Worm (Caenorhabditis elegans) whole organism, L4 larva: ENCODE data around the gene rib-2.

Experiments
- D1046.2 ChIP-seq: fragments of 200-800 bp; sonication (Bioruptor generic); IDR thresholded peaks from 2 replicates; pipeline ENCODE4 v1.3.6; 2022; ENCODE audit warnings: missing genetic modification characterization, missing compliant biosample characterization
- F10B5.3 ChIP-seq: sonication (generic microtip); optimal IDR thresholded peaks from 2 replicates; lab custom pipeline; 2016; ENCODE audit warnings: mild to moderate bottlenecking, missing genetic modification characterization, missing compliant biosample characterization
- F37D6.2 ChIP-seq: sonication (generic microtip); optimal IDR thresholded peaks from 2 replicates; lab custom pipeline; 2016; ENCODE audit warnings: mild to moderate bottlenecking, missing genetic modification characterization, missing compliant biosample characterization
- F49E8.2 ChIP-seq: sonication (generic microtip); optimal IDR thresholded peaks from 2 replicates; lab custom pipeline; 2016; ENCODE audit warnings: missing compliant biosample characterization, mild to moderate bottlenecking, missing genetic modification characterization, borderline replicate concordance
- R02D3.7 ChIP-seq: fragments of 150-350 bp; sonication (generic microtip); optimal IDR thresholded peaks from 3 replicates; lab custom pipeline; 2014; ENCODE audit warnings: missing biosample characterization, missing genetic modification characterization
- T20F7.1 ChIP-seq: fragments of 200-800 bp; sonication (Bioruptor generic); optimal IDR thresholded peaks from 2 replicates; lab custom pipeline; 2018; ENCODE audit warnings: mild to moderate bottlenecking, missing genetic modification characterization, missing compliant biosample characterization
- Y105C5A.15 ChIP-seq: fragments of 200-800 bp; sonication (Bioruptor generic); IDR thresholded peaks from 2 replicates; pipeline ENCODE4 v1.3.6; 2022; ENCODE audit warnings: missing genetic modification characterization, missing compliant biosample characterization
- Y48G9A.11 ChIP-seq: fragments of 200-800 bp; sonication (Bioruptor generic); IDR thresholded peaks from 2 replicates; pipeline ENCODE4 v1.3.6; 2022; ENCODE audit warnings: missing genetic modification reagents, missing genetic modification characterization, missing compliant biosample characterization
- Y5F2A.4 ChIP-seq: fragments of 200-800 bp; sonication (Bioruptor generic); optimal IDR thresholded peaks from 2 replicates; lab custom pipeline; 2018; ENCODE audit warnings: mild to moderate bottlenecking, missing genetic modification characterization, missing compliant biosample characterization
- Y75B8A.6 ChIP-seq: fragments of 200-800 bp; sonication (Bioruptor generic); IDR thresholded peaks from 2 replicates; pipeline ENCODE4 v1.3.6; 2022; ENCODE audit warnings: missing genetic modification reagents, missing genetic modification characterization, missing compliant biosample characterization
- ZK546.5 ChIP-seq, 2 experiments: sonication (generic microtip); optimal IDR thresholded peaks; 2 replicates each; lab custom pipeline; 2017; ENCODE audit warnings: missing biosample characterization in 2 of 2, missing genetic modification characterization in 2 of 2
- aly-2 ChIP-seq: sonication (generic microtip); optimal IDR thresholded peaks from 2 replicates; lab custom pipeline; 2018; ENCODE audit warnings: missing biosample characterization, missing genetic modification characterization
- ama-1 ChIP-seq: fragments of 150-350 bp; optimal IDR thresholded peaks from 2 replicates; lab custom pipeline; 2014; ENCODE audit warnings: inconsistent platforms, mixed read lengths
- arid-1 ChIP-seq: fragments of 200-800 bp; sonication (Bioruptor generic); conservative IDR thresholded peaks from 2 replicates; pipeline ENCODE4 v1.3.6; 2022; ENCODE audit warnings: missing genetic modification reagents, missing genetic modification characterization, missing compliant biosample characterization
- attf-4 ChIP-seq: sonication (generic microtip); optimal IDR thresholded peaks from 3 replicates; lab custom pipeline; 2017; ENCODE audit warnings: missing biosample characterization, missing genetic modification characterization
- ceh-28 ChIP-seq: fragments of 150-350 bp; optimal IDR thresholded peaks from 2 replicates; lab custom pipeline; 2014; ENCODE audit warnings: missing biosample characterization, missing genetic modification reagents, missing genetic modification characterization
- ceh-32 ChIP-seq: sonication (generic microtip); optimal IDR thresholded peaks from 2 replicates; lab custom pipeline; 2016; ENCODE audit warnings: mild to moderate bottlenecking, missing genetic modification characterization, missing compliant biosample characterization; ENCODE audit not compliant: poor library complexity
- ceh-62 ChIP-seq: sonication (generic microtip); optimal IDR thresholded peaks from 2 replicates; lab custom pipeline; 2017; ENCODE audit warnings: missing biosample characterization, missing genetic modification characterization
- ces-1 ChIP-seq: fragments of 150-350 bp; sonication (generic microtip); optimal IDR thresholded peaks from 4 replicates; lab custom pipeline; 2014; ENCODE audit warnings: missing biosample characterization, missing genetic modification reagents, missing genetic modification characterization
- daf-19 ChIP-seq: fragments of 200-800 bp; sonication (Bioruptor generic); conservative IDR thresholded peaks from 2 replicates; pipeline ENCODE4 v1.3.6; 2022; ENCODE audit warnings: missing genetic modification characterization, missing compliant biosample characterization
- daf-8 ChIP-seq: fragments of 200-800 bp; sonication (Bioruptor generic); IDR thresholded peaks from 2 replicates; pipeline ENCODE4 v1.3.6; 2022; ENCODE audit warnings: missing genetic modification characterization, missing compliant biosample characterization
- dmd-6 ChIP-seq: fragments of 200-800 bp; sonication (Bioruptor generic); IDR thresholded peaks from 2 replicates; pipeline ENCODE4 v1.3.6; 2022; ENCODE audit warnings: missing genetic modification reagents, missing genetic modification characterization, missing compliant biosample characterization
- dmd-8 ChIP-seq: fragments of 200-800 bp; sonication (Bioruptor generic); IDR thresholded peaks from 2 replicates; pipeline ENCODE4 v1.3.6; 2022; ENCODE audit warnings: missing genetic modification characterization, missing compliant biosample characterization
- duxl-1 ChIP-seq: sonication (generic microtip); optimal IDR thresholded peaks from 2 replicates; lab custom pipeline; 2016; ENCODE audit warnings: mild to moderate bottlenecking, missing genetic modification characterization, moderate library complexity, missing compliant biosample characterization; ENCODE audit not compliant: poor library complexity
- egl-27 ChIP-seq: sonication (generic microtip); optimal IDR thresholded peaks from 3 replicates; lab custom pipeline; 2017; ENCODE audit warnings: missing biosample characterization, missing genetic modification reagents, missing genetic modification characterization
- egl-43 ChIP-seq: fragments of 200-800 bp; sonication (Bioruptor generic); IDR thresholded peaks from 2 replicates; pipeline ENCODE4 v1.3.6; 2022; ENCODE audit warnings: missing genetic modification reagents, missing genetic modification characterization, missing compliant biosample characterization
- fos-1 ChIP-seq: fragments of 150-350 bp; optimal IDR thresholded peaks from 2 replicates; lab custom pipeline; 2014; ENCODE audit warnings: missing biosample characterization, missing genetic modification characterization
- hlh-30 ChIP-seq: sonication (generic microtip); optimal IDR thresholded peaks from 2 replicates; lab custom pipeline; 2017; ENCODE audit warnings: antibody characterized with exemption, mild to moderate bottlenecking, missing genetic modification characterization, missing compliant biosample characterization; ENCODE audit not compliant: insufficient read depth
- lim-7 ChIP-seq: fragments of 200-800 bp; sonication (Bioruptor generic); IDR thresholded peaks from 2 replicates; pipeline ENCODE4 v1.3.6; 2022; ENCODE audit warnings: missing genetic modification characterization, missing compliant biosample characterization
- lin-1 ChIP-seq: fragments of 200-800 bp; sonication (Bioruptor generic); IDR thresholded peaks from 2 replicates; pipeline ENCODE4 v1.3.6; 2022; ENCODE audit warnings: missing genetic modification reagents, missing genetic modification characterization, missing compliant biosample characterization
- lin-39 ChIP-seq: fragments of 150-350 bp; optimal IDR thresholded peaks from 2 replicates; lab custom pipeline; 2014; ENCODE audit warnings: missing biosample characterization, missing genetic modification reagents, missing genetic modification characterization
- mdt-29 ChIP-seq: fragments of 200-800 bp; sonication (Bioruptor generic); IDR thresholded peaks from 2 replicates; pipeline ENCODE4 v1.3.6; 2022; ENCODE audit warnings: missing genetic modification reagents, missing genetic modification characterization, missing compliant biosample characterization
- nhr-102 ChIP-seq: sonication (generic microtip); optimal IDR thresholded peaks from 2 replicates; lab custom pipeline; 2016; ENCODE audit warnings: mild to moderate bottlenecking, missing genetic modification characterization, moderate library complexity, missing compliant biosample characterization
- nhr-111 ChIP-seq: fragments of 200-800 bp; sonication (Bioruptor generic); optimal IDR thresholded peaks from 2 replicates; lab custom pipeline; 2018; ENCODE audit warnings: mild to moderate bottlenecking, missing genetic modification characterization, missing compliant biosample characterization
- nhr-28 ChIP-seq: fragments of 150-350 bp; optimal IDR thresholded peaks from 2 replicates; lab custom pipeline; 2014; ENCODE audit warnings: missing biosample characterization, missing genetic modification characterization
- nhr-6 ChIP-seq: fragments of 150-350 bp; optimal IDR thresholded peaks from 2 replicates; lab custom pipeline; 2014; ENCODE audit warnings: missing biosample characterization, missing genetic modification characterization
- nhr-76 ChIP-seq: fragments of 150-350 bp; optimal IDR thresholded peaks from 2 replicates; lab custom pipeline; 2014; ENCODE audit warnings: missing biosample characterization, missing genetic modification characterization
- php-3 ChIP-seq: fragments of 200-800 bp; sonication (Bioruptor generic); IDR thresholded peaks from 2 replicates; pipeline ENCODE4 v1.3.6; 2022; ENCODE audit warnings: missing genetic modification reagents, missing genetic modification characterization, missing compliant biosample characterization
- rbr-2 ChIP-seq: sonication (generic microtip); optimal IDR thresholded peaks from 2 replicates; lab custom pipeline; 2016; ENCODE audit warnings: missing genotype, missing genetic modification characterization, missing compliant biosample characterization
- saeg-2 ChIP-seq: fragments of 200-800 bp; sonication (Bioruptor generic); IDR thresholded peaks from 2 replicates; pipeline ENCODE4 v1.3.6; 2022; ENCODE audit warnings: missing genetic modification reagents, missing genetic modification characterization, missing compliant biosample characterization
- set-16 ChIP-seq: fragments of 200-800 bp; sonication (Bioruptor generic); IDR thresholded peaks from 2 replicates; pipeline ENCODE4 v1.3.6; 2022; ENCODE audit warnings: missing genetic modification reagents, missing genetic modification characterization, missing compliant biosample characterization
- skn-1 ChIP-seq: fragments of 150-350 bp; optimal IDR thresholded peaks from 2 replicates; lab custom pipeline; 2014; ENCODE audit warnings: missing biosample characterization, missing genetic modification characterization
- snpc-1.2 ChIP-seq: fragments of 200-800 bp; sonication (Bioruptor generic); IDR thresholded peaks from 2 replicates; pipeline ENCODE4 v1.3.6; 2022; ENCODE audit warnings: missing genetic modification reagents, missing genetic modification characterization, missing compliant biosample characterization
- spr-1 ChIP-seq: sonication (generic microtip); optimal IDR thresholded peaks from 2 replicates; lab custom pipeline; 2016; ENCODE audit warnings: mild to moderate bottlenecking, missing genetic modification characterization, missing compliant biosample characterization
- spr-3 ChIP-seq: fragments of 200-800 bp; sonication (Bioruptor generic); optimal IDR thresholded peaks from 2 replicates; lab custom pipeline; 2018; ENCODE audit warnings: mild to moderate bottlenecking, missing genetic modification characterization, missing compliant biosample characterization
- tra-1 ChIP-seq: fragments of 200-800 bp; sonication (Bioruptor generic); IDR thresholded peaks from 2 replicates; pipeline ENCODE4 v1.3.6; 2022; ENCODE audit warnings: missing genetic modification reagents, missing genetic modification characterization, missing compliant biosample characterization
- vab-7 ChIP-seq: fragments of 200-800 bp; sonication (Bioruptor generic); IDR thresholded peaks from 2 replicates; pipeline ENCODE4 v1.3.6; 2022; ENCODE audit warnings: missing genetic modification reagents, missing genetic modification characterization, missing compliant biosample characterization
- zag-1 ChIP-seq: fragments of 150-350 bp; optimal IDR thresholded peaks from 2 replicates; lab custom pipeline; 2014; ENCODE audit warnings: missing biosample characterization, missing genetic modification characterization
- zfp-2 ChIP-seq: sonication (generic microtip); optimal IDR thresholded peaks from 2 replicates; lab custom pipeline; 2016; ENCODE audit warnings: mild to moderate bottlenecking, missing genetic modification characterization, missing compliant biosample characterization
- zfp-3 ChIP-seq: fragments of 200-800 bp; sonication (Bioruptor generic); conservative IDR thresholded peaks from 2 replicates; pipeline ENCODE4 v1.3.6; 2022; ENCODE audit warnings: missing genetic modification reagents, missing genetic modification characterization, missing compliant biosample characterization
- ztf-7 ChIP-seq: fragments of 150-350 bp; optimal IDR thresholded peaks from 2 replicates; lab custom pipeline; 2014; ENCODE audit warnings: missing biosample characterization, missing genetic modification characterization

Gene rib-2

DNA sequence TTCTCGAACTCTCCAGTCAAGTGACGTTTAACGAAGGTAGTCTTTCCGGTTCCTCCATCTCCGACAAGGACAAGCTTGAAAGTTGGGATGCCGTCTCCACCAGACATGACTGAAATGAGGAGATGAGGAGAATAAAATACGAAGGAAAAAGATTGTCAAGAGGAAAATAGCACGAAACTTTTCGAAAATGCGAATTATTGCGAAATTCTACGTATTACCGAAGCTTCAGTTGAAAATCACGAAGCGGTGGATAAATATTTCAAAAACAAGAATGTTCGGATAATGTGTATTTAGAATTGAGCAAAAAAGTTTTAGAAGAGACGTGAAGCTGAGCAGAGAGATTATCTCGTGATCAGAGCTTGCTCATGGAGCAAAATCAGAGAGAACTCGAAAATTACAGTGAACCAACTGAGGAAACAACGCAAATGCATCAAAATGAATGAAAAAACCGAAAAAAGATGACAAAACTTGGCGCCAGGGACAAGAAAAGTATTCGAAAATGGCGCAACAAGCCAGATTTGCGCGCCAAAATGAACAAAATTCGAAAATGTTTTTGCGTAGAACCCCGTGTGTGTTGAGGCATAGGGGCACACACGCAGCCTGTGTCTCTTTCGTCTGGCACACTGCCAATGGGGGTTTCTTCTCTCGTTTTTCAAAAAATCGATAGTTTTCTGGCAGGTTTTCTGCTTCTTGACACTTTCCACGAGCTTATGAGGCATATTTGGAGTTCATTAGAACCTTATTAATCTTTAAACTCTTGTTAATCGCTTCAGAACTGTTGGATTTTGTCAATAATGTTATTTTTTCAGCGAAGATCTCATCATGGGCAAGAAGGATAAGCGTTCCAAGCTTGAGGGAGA, 5.2 kb downstream of the rib-2 start, which contains the start of the genes ran-1 and dkc-1:
ran-1 (minus strand) TSS at position 109 of the 860 bp plus-strand sequence.
dkc-1 (plus strand) TSS at position 810 of the 860 bp plus-strand sequence.
- TF ChIP-seq ceh-32 (no peak), set-16 (no peak), F37D6.2 (peak; percentile 15), dmd-6 (peak; percentile 58), rbr-2 (tag; lab: Kevin White, UChicago) (peak; percentile 73), arid-1 (peak; percentile 39; the same call in 1 of the 2 replicates), nhr-111 (GFP tag; lab: Kevin White, UChicago) (no peak), T20F7.1 (no peak), nhr-28 (tag; lab: Kevin White, UChicago) (peak; percentile 54), fos-1 (no peak), ama-1 (lab: Kevin White, UChicago) (peak; percentile 27), lin-39 (tag; lab: Kevin White, UChicago) (no peak), lim-7 (GFP tag; lab: Robert Waterston, UW) (no peak), snpc-1.2 (GFP tag; lab: Robert Waterston, UW) (no peak), vab-7 (peak; percentile 68), zag-1 (no peak), duxl-1 (tag; lab: Kevin White, UChicago) (no peak), hlh-30 (peak; percentile 66), skn-1 (tag; lab: Kevin White, UChicago) (no peak), Y5F2A.4 (GFP tag; lab: Kevin White, UChicago) (no peak), attf-4 (no peak), F10B5.3 (tag; lab: Kevin White, UChicago) (no peak), Y75B8A.6 (no peak), ZK546.5 (tag; optimal IDR thresholded peaks at IDR 0.05; lab: Kevin White, UChicago) (no peak), spr-3 (GFP tag; lab: Kevin White, UChicago) (no peak), ceh-28 (tag; lab: Kevin White, UChicago) (peak; percentile 48), nhr-102 (tag; lab: Kevin White, UChicago) (peak; percentile 12), egl-43 (GFP tag; lab: Robert Waterston, UW) (no peak), F49E8.2 (tag; lab: Kevin White, UChicago) (peak; percentile 44), aly-2 (tag; lab: Kevin White, UChicago) (no peak), D1046.2 (GFP tag; lab: Robert Waterston, UW) (no peak; the same call in 1 of the 2 replicates), Y48G9A.11 (peak; percentile 67), ztf-7 (tag; lab: Kevin White, UChicago) (no peak), zfp-3 (GFP tag; lab: Robert Waterston, UW) (no peak), zfp-2 (tag; lab: Kevin White, UChicago) (no peak), nhr-76 (no peak), daf-8 (GFP tag; lab: Robert Waterston, UW) (no peak), php-3 (GFP tag; lab: Robert Waterston, UW) (no peak), spr-1 (no peak), ces-1 (GFP tag; lab: Kevin White, UChicago) (no peak), saeg-2 (GFP tag; lab: Robert Waterston, UW) (no peak), daf-19 (GFP tag; lab: Robert Waterston, UW) (no peak), tra-1 (no peak), mdt-29 (GFP tag; lab: Robert Waterston, UW) (no peak), R02D3.7 (tag; lab: Kevin White, UChicago) (no peak), dmd-8 (GFP tag; lab: Robert Waterston, UW) (no peak), Y105C5A.15 (GFP tag; lab: Robert Waterston, UW) (no peak), ceh-62 (no peak), egl-27 (tag; lab: Kevin White, UChicago) (no peak), lin-1 (GFP tag; lab: Robert Waterston, UW) (no peak), nhr-6 (tag; lab: Kevin White, UChicago) (peak; percentile 33)
